Worm (Caenorhabditis elegans): ENCODE measurements around the gene hadb-1.

ce11 chrIII:8693322-8693721, 5.0 kb upstream of the hadb-1 start, which contains the start of gene B0303.7:
- TF ChIP-seq ceh-6 (GFP tag; optimal IDR thresholded peaks at IDR 0.05), result no peak
- no peak for TF ChIP-seq nhr-11 (tag; optimal IDR thresholded peaks at IDR 0.05)
- no peak for TF ChIP-seq elt-2 (tag; optimal IDR thresholded peaks at IDR 0.05)
